Worm (Caenorhabditis elegans) whole organism, young adult: Measurements from ENCODE around the gene ascc-1.
A peak's percentile ranks its signal among the peaks of the same experiment; 100 is the strongest.

Experiments used
- C06A6.2 ChIP-seq: fragments of 200-800 bp; sonication (Bioruptor generic); conservative IDR thresholded peaks from 2 replicates; pipeline ENCODE4 v1.3.6; 2022; ENCODE audit warnings: missing genetic modification characterization, missing compliant biosample characterization
- C17E4.6 ChIP-seq: fragments of 200-800 bp; sonication (Bioruptor generic); IDR thresholded peaks from 2 replicates; pipeline ENCODE4 v1.3.6; 2022; ENCODE audit warnings: missing genetic modification reagents, missing genetic modification characterization, missing compliant biosample characterization
- D2030.7 ChIP-seq: fragments of 200-800 bp; sonication (Bioruptor generic); IDR thresholded peaks from 2 replicates; pipeline ENCODE4 v1.3.6; 2022; ENCODE audit warnings: missing genetic modification reagents, missing genetic modification characterization, missing compliant biosample characterization
- F23B12.7 ChIP-seq: sonication (generic microtip); optimal IDR thresholded peaks from 2 replicates; lab custom pipeline; 2017; ENCODE audit warnings: missing genetic modification characterization, mild to moderate bottlenecking, missing compliant biosample characterization, antibody characterized with exemption, moderate library complexity; ENCODE audit not compliant: insufficient read depth
- F33H1.4 ChIP-seq: fragments of 200-800 bp; sonication (Bioruptor generic); IDR thresholded peaks from 2 replicates; pipeline ENCODE4 v1.3.6; 2022; ENCODE audit warnings: missing genetic modification reagents, missing genetic modification characterization, missing compliant biosample characterization
- F49E8.2 ChIP-seq: sonication (generic microtip); optimal IDR thresholded peaks from 3 replicates; lab custom pipeline; 2017; ENCODE audit warnings: missing genetic modification characterization, mild to moderate bottlenecking, missing compliant biosample characterization, antibody characterized with exemption, moderate library complexity; ENCODE audit not compliant: insufficient read depth
- Y67H2A.10 ChIP-seq: fragments of 200-800 bp; sonication (Bioruptor generic); conservative IDR thresholded peaks from 2 replicates; pipeline ENCODE4 v1.3.6; 2022; ENCODE audit warnings: missing genetic modification reagents, missing genetic modification characterization, missing compliant biosample characterization
- Y95B8A.8 ChIP-seq: fragments of 200-800 bp; sonication (Bioruptor generic); IDR thresholded peaks from 2 replicates; pipeline ENCODE4 v1.3.6; 2022; ENCODE audit warnings: missing genetic modification reagents, missing genetic modification characterization, missing compliant biosample characterization
- akir-1 ChIP-seq: fragments of 200-800 bp; sonication (Bioruptor generic); optimal IDR thresholded peaks from 2 replicates; lab custom pipeline; 2018; ENCODE audit warnings: mild to moderate bottlenecking, missing genetic modification characterization, moderate library complexity, missing compliant biosample characterization
- ama-1 ChIP-seq, 3 experiments: fragments of 150-350 bp in 1 of 3; sonication (generic microtip) in 2 of 3; optimal IDR thresholded peaks; 2 replicates each; lab custom pipeline; 2014 to 2018; ENCODE audit warnings: missing biosample characterization in 2 of 3, missing genetic modification characterization in 2 of 3, missing genetic modification reagents in 2 of 3
- atf-7 ChIP-seq: sonication (generic microtip); optimal IDR thresholded peaks from 2 replicates; lab custom pipeline; 2017; ENCODE audit warnings: mild to moderate bottlenecking, missing genetic modification characterization, missing compliant biosample characterization
- attf-5 ChIP-seq: fragments of 200-800 bp; sonication (Bioruptor generic); optimal IDR thresholded peaks from 2 replicates; lab custom pipeline; 2018; ENCODE audit warnings: mild to moderate bottlenecking, missing genetic modification characterization, missing compliant biosample characterization
- attf-6 ChIP-seq: fragments of 200-800 bp; sonication (Bioruptor generic); IDR thresholded peaks from 2 replicates; pipeline ENCODE4 v1.3.6; 2022; ENCODE audit warnings: missing genetic modification reagents, missing genetic modification characterization, missing compliant biosample characterization
- bed-1 ChIP-seq: fragments of 200-800 bp; sonication (Bioruptor generic); IDR thresholded peaks from 2 replicates; pipeline ENCODE4 v1.3.6; 2022; ENCODE audit warnings: missing genetic modification reagents, missing genetic modification characterization, missing compliant biosample characterization
- ccch-3 ChIP-seq: fragments of 200-800 bp; sonication (Bioruptor generic); optimal IDR thresholded peaks from 2 replicates; lab custom pipeline; 2018; ENCODE audit warnings: mild to moderate bottlenecking, missing genetic modification characterization, missing compliant biosample characterization
- cebp-1 ChIP-seq, 2 experiments: fragments of 200-800 bp in 1 of 2; sonication (Bioruptor generic) in 1 of 2; sonication (generic microtip) in 1 of 2; IDR thresholded peaks in 1 of 2; optimal IDR thresholded peaks in 1 of 2; 2 replicates each; pipeline versions ENCODE4 v1.3.6 to Lab custom; 2017 to 2022; ENCODE audit warnings: missing compliant biosample characterization in 2 of 2, missing genetic modification characterization in 2 of 2, mild to moderate bottlenecking in 1 of 2, missing genetic modification reagents in 1 of 2, moderate library complexity in 1 of 2
- ceh-100 ChIP-seq: fragments of 200-800 bp; sonication (Bioruptor generic); IDR thresholded peaks from 2 replicates; pipeline ENCODE4 v1.3.6; 2022; ENCODE audit warnings: missing genetic modification reagents, missing genetic modification characterization, missing compliant biosample characterization
- ceh-27 ChIP-seq: fragments of 200-800 bp; sonication (Bioruptor generic); optimal IDR thresholded peaks from 2 replicates; lab custom pipeline; 2018; ENCODE audit warnings: mild to moderate bottlenecking, missing genetic modification characterization, moderate library complexity, missing compliant biosample characterization
- ceh-79 ChIP-seq: sonication (generic microtip); optimal IDR thresholded peaks from 2 replicates; lab custom pipeline; 2017; ENCODE audit warnings: mild to moderate bottlenecking, missing genetic modification characterization, missing compliant biosample characterization
- chd-7 ChIP-seq: sonication (generic microtip); optimal IDR thresholded peaks from 2 replicates; lab custom pipeline; 2016; ENCODE audit warnings: mild to moderate bottlenecking, missing genetic modification characterization, moderate library complexity, missing compliant biosample characterization
- dpl-1 ChIP-seq: fragments of 150-350 bp; optimal IDR thresholded peaks from 2 replicates; lab custom pipeline; 2014; ENCODE audit warnings: missing biosample characterization, missing genetic modification reagents, missing genetic modification characterization
- ets-4 ChIP-seq: fragments of 200-800 bp; sonication (Bioruptor generic); optimal IDR thresholded peaks from 2 replicates; lab custom pipeline; 2018; ENCODE audit warnings: mild to moderate bottlenecking, missing genetic modification characterization, missing compliant biosample characterization
- fkh-3 ChIP-seq: sonication (generic microtip); optimal IDR thresholded peaks from 2 replicates; lab custom pipeline; 2016; ENCODE audit warnings: mild to moderate bottlenecking, missing genetic modification characterization, missing compliant biosample characterization
- gei-17 ChIP-seq: fragments of 200-800 bp; sonication (Bioruptor generic); optimal IDR thresholded peaks from 2 replicates; lab custom pipeline; 2018; ENCODE audit warnings: mild to moderate bottlenecking, missing genetic modification characterization, missing compliant biosample characterization
- hlh-26 ChIP-seq: fragments of 200-800 bp; sonication (Bioruptor generic); conservative IDR thresholded peaks from 2 replicates; pipeline ENCODE4 v1.3.6; 2022; ENCODE audit warnings: missing genetic modification reagents, missing genetic modification characterization, missing compliant biosample characterization
- hsf-1 ChIP-seq: fragments of 200-800 bp; sonication (Bioruptor generic); IDR thresholded peaks from 2 replicates; pipeline ENCODE4 v1.3.6; 2022; ENCODE audit warnings: missing genetic modification reagents, missing genetic modification characterization, missing compliant biosample characterization
- let-607 ChIP-seq, 2 experiments: fragments of 200-800 bp in 1 of 2; sonication (Bioruptor generic) in 1 of 2; sonication (generic microtip) in 1 of 2; optimal IDR thresholded peaks; 2 replicates each; lab custom pipeline; 2016 to 2018; ENCODE audit warnings: mild to moderate bottlenecking in 2 of 2, missing compliant biosample characterization in 2 of 2, missing genetic modification characterization in 2 of 2, moderate library complexity in 2 of 2, missing genotype in 1 of 2
- lir-1 ChIP-seq: fragments of 200-800 bp; sonication (Bioruptor generic); conservative IDR thresholded peaks from 2 replicates; pipeline ENCODE4 v1.3.6; 2022; ENCODE audit warnings: missing genetic modification reagents, missing genetic modification characterization, missing compliant biosample characterization
- lsy-27 ChIP-seq: sonication (generic microtip); optimal IDR thresholded peaks from 2 replicates; lab custom pipeline; 2017; ENCODE audit warnings: missing genetic modification characterization, mild to moderate bottlenecking, missing compliant biosample characterization, antibody characterized with exemption, missing genotype, borderline replicate concordance; ENCODE audit not compliant: insufficient read depth
- mcd-1 ChIP-seq: fragments of 200-800 bp; sonication (Bioruptor generic); IDR thresholded peaks from 2 replicates; pipeline ENCODE4 v1.3.6; 2022; ENCODE audit warnings: missing genetic modification reagents, missing genetic modification characterization, missing compliant biosample characterization
- mel-28 ChIP-seq: sonication (generic microtip); optimal IDR thresholded peaks from 2 replicates; lab custom pipeline; 2016; ENCODE audit warnings: borderline replicate concordance, mild to moderate bottlenecking, missing genetic modification characterization, missing compliant biosample characterization
- mes-4 ChIP-seq: sonication (generic microtip); optimal IDR thresholded peaks from 2 replicates; lab custom pipeline; 2016; ENCODE audit warnings: missing genotype, missing genetic modification characterization, missing compliant biosample characterization
- mxl-1 ChIP-seq: sonication (generic microtip); optimal IDR thresholded peaks from 2 replicates; lab custom pipeline; 2016; ENCODE audit warnings: missing genetic modification characterization, missing compliant biosample characterization
- nfya-1 ChIP-seq: sonication (generic microtip); optimal IDR thresholded peaks from 2 replicates; lab custom pipeline; 2017; ENCODE audit warnings: antibody characterized with exemption, missing compliant biosample characterization, missing genetic modification characterization, borderline replicate concordance; ENCODE audit not compliant: insufficient read depth
- nhr-120 ChIP-seq: fragments of 200-800 bp; sonication (Bioruptor generic); IDR thresholded peaks from 2 replicates; pipeline ENCODE4 v1.3.6; 2022; ENCODE audit warnings: missing genetic modification characterization, missing compliant biosample characterization
- rpc-1 ChIP-seq, 2 experiments: fragments of 150-350 bp in 1 of 2; sonication (generic microtip) in 1 of 2; optimal IDR thresholded peaks; 2 replicates each; lab custom pipeline; 2014 to 2018; ENCODE audit warnings: missing biosample characterization in 1 of 2, missing genetic modification characterization in 1 of 2, missing genetic modification reagents in 1 of 2, missing genotype in 1 of 2
- snpc-1.1 ChIP-seq: sonication (generic microtip); optimal IDR thresholded peaks from 2 replicates; lab custom pipeline; 2017; ENCODE audit warnings: missing genetic modification characterization, mild to moderate bottlenecking, missing compliant biosample characterization, antibody characterized with exemption, moderate library complexity, missing genotype, missing genetic modification reagents; ENCODE audit not compliant: insufficient read depth
- somi-1 ChIP-seq: fragments of 200-800 bp; sonication (Bioruptor generic); optimal IDR thresholded peaks from 2 replicates; lab custom pipeline; 2018; ENCODE audit warnings: mild to moderate bottlenecking, missing genetic modification characterization, missing compliant biosample characterization
- tbp1 ChIP-seq: fragments of 200-800 bp; sonication (Bioruptor generic); optimal IDR thresholded peaks from 2 replicates; lab custom pipeline; 2018; ENCODE audit warnings: mild to moderate bottlenecking, missing genetic modification characterization, missing compliant biosample characterization
- tbx-9 ChIP-seq: sonication (generic microtip); optimal IDR thresholded peaks from 2 replicates; lab custom pipeline; 2016; ENCODE audit warnings: borderline replicate concordance, missing genetic modification characterization, inconsistent platforms, missing compliant biosample characterization
- unc-62 ChIP-seq: fragments of 150-350 bp; optimal IDR thresholded peaks from 2 replicates; lab custom pipeline; 2014; ENCODE audit warnings: missing biosample characterization, missing genetic modification reagents, missing genetic modification characterization
- xnd-1 ChIP-seq: sonication (generic microtip); optimal IDR thresholded peaks from 2 replicates; lab custom pipeline; 2016; ENCODE audit warnings: missing genotype, missing genetic modification reagents, missing genetic modification characterization, missing compliant biosample characterization
- zim-3 ChIP-seq: sonication (generic microtip); optimal IDR thresholded peaks from 2 replicates; lab custom pipeline; 2017; ENCODE audit warnings: mild to moderate bottlenecking, missing genetic modification characterization, moderate library complexity, missing compliant biosample characterization
- ztf-22 ChIP-seq: fragments of 200-800 bp; sonication (Bioruptor generic); optimal IDR thresholded peaks from 2 replicates; lab custom pipeline; 2018; ENCODE audit warnings: mild to moderate bottlenecking, missing genetic modification characterization, moderate library complexity, missing compliant biosample characterization
- ztf-26 ChIP-seq: sonication (generic microtip); optimal IDR thresholded peaks from 2 replicates; lab custom pipeline; 2017; ENCODE audit warnings: missing genetic modification characterization, missing compliant biosample characterization
- ztf-3 ChIP-seq: fragments of 200-800 bp; sonication (Bioruptor generic); optimal IDR thresholded peaks from 2 replicates; lab custom pipeline; 2018; ENCODE audit warnings: mild to moderate bottlenecking, missing genetic modification characterization, missing compliant biosample characterization
- ztf-6 ChIP-seq: fragments of 200-800 bp; sonication (Bioruptor generic); IDR thresholded peaks from 2 replicates; pipeline ENCODE4 v1.3.6; 2022; ENCODE audit warnings: missing genetic modification reagents, missing genetic modification characterization, missing compliant biosample characterization

Gene ascc-1

ce11 chrII:66322-66721, 8.9 kb downstream of the ascc-1 start (continued):
- TF ChIP-seq mxl-1 (tag; lab: Kevin White, UChicago) = no peak
- no peak for TF ChIP-seq fkh-3 (tag; lab: Kevin White, UChicago)
- no peak for TF ChIP-seq tbx-9 (tag; lab: Kevin White, UChicago)
- TF ChIP-seq C17E4.6 (GFP tag; lab: Robert Waterston, UW) = no peak
- no peak for TF ChIP-seq gei-17
- no peak for TF ChIP-seq akir-1 (GFP tag; lab: Kevin White, UChicago)
- TF ChIP-seq hlh-26 (GFP tag; lab: Robert Waterston, UW) = no peak
- peak; percentile 34 for TF ChIP-seq attf-5 (GFP tag; lab: Kevin White, UChicago)
- no peak for TF ChIP-seq somi-1 (GFP tag; lab: Kevin White, UChicago)
- no peak for TF ChIP-seq ama-1 (optimal IDR thresholded peaks at IDR 0.05; lab: Kevin White, UChicago)
- no peak for TF ChIP-seq ama-1 (GFP tag; optimal IDR thresholded peaks at IDR 0.05; lab: Kevin White, UChicago)
- no peak for TF ChIP-seq unc-62 (GFP tag; lab: Kevin White, UChicago)
- TF ChIP-seq bed-1 (GFP tag; lab: Robert Waterston, UW) = no peak
- no peak for TF ChIP-seq F33H1.4 (GFP tag; lab: Robert Waterston, UW)
- TF ChIP-seq C06A6.2 = no peak
- no peak for TF ChIP-seq ztf-3 (GFP tag; lab: Kevin White, UChicago)
- TF ChIP-seq xnd-1 (tag; lab: Kevin White, UChicago) = no peak
- TF ChIP-seq Y95B8A.8 = no peak
- no peak for TF ChIP-seq nfya-1 (tag; lab: Kevin White, UChicago)
- no peak for TF ChIP-seq F23B12.7 (tag; lab: Kevin White, UChicago)
- TF ChIP-seq mcd-1 (GFP tag; lab: Robert Waterston, UW) = no peak
- TF ChIP-seq nhr-120 (GFP tag; lab: Robert Waterston, UW) = no peak
- TF ChIP-seq atf-7 (tag; lab: Kevin White, UChicago) = no peak
- TF ChIP-seq attf-6 (GFP tag; lab: Robert Waterston, UW) = no peak
- peak; percentile 47; the same call in 1 of the 2 replicates for TF ChIP-seq D2030.7
- TF ChIP-seq lsy-27 (tag; lab: Kevin White, UChicago) = no peak
- TF ChIP-seq cebp-1 (GFP tag; IDR thresholded peaks at IDR 0.05; lab: Robert Waterston, UW) = no peak
- peak; percentile 38 for TF ChIP-seq cebp-1 (tag; optimal IDR thresholded peaks at IDR 0.05; lab: Kevin White, UChicago)
- TF ChIP-seq lir-1 (GFP tag; lab: Robert Waterston, UW) = no peak
- TF ChIP-seq ets-4 (GFP tag; lab: Kevin White, UChicago) = no peak
- TF ChIP-seq dpl-1 (GFP tag; lab: Kevin White, UChicago) = no peak
- TF ChIP-seq ccch-3 = no peak
- TF ChIP-seq F49E8.2 (tag; lab: Kevin White, UChicago) = no peak
- no peak for TF ChIP-seq chd-7 (tag; lab: Kevin White, UChicago)
- TF ChIP-seq ceh-79 (tag; lab: Kevin White, UChicago) = no peak
- TF ChIP-seq let-607 (tag; optimal IDR thresholded peaks at IDR 0.05; lab: Kevin White, UChicago) = no peak
- TF ChIP-seq ztf-26 (tag; lab: Kevin White, UChicago) = no peak
- no peak for TF ChIP-seq rpc-1 (optimal IDR thresholded peaks at IDR 0.05; lab: Kevin White, UChicago)
- no peak for TF ChIP-seq rpc-1 (tag; optimal IDR thresholded peaks at IDR 0.05; lab: Kevin White, UChicago)
- no peak for TF ChIP-seq zim-3 (tag; lab: Kevin White, UChicago)
- no peak for TF ChIP-seq mes-4
- TF ChIP-seq ztf-22 (GFP tag; lab: Kevin White, UChicago) = no peak
- TF ChIP-seq Y67H2A.10 (GFP tag; lab: Robert Waterston, UW) = no peak
- TF ChIP-seq ceh-27 = peak; percentile 0
- TF ChIP-seq snpc-1.1 (tag; lab: Kevin White, UChicago) = no peak
- TF ChIP-seq tbp1 (GFP tag; lab: Kevin White, UChicago) = no peak
- no peak for TF ChIP-seq ceh-100 (GFP tag; lab: Robert Waterston, UW)
- no peak for TF ChIP-seq ztf-6 (GFP tag; lab: Robert Waterston, UW)
- no peak for TF ChIP-seq mel-28
- TF ChIP-seq hsf-1 = no peak
